Fruit fly (Drosophila melanogaster) whole organism, embryonic: ENCODE results near the gene CG7739.
A peak's percentile ranks its signal among the peaks of the same experiment; 100 is the strongest.

Experiments used
- Atf3 ChIP-seq: fragments of 200-800 bp; sonication (Bioruptor generic); optimal IDR thresholded peaks from 3 replicates; lab custom pipeline; 2016; ENCODE audit warnings: missing biosample characterization, missing genetic modification characterization
- CG10209 ChIP-seq: fragments of 200-800 bp; sonication (Bioruptor generic); optimal IDR thresholded peaks from 3 replicates; lab custom pipeline; 2017; ENCODE audit warnings: missing biosample characterization, mild to moderate bottlenecking, missing genetic modification characterization, missing genetic modification reagents
- CG10321 ChIP-seq: fragments of 200-800 bp; sonication (Bioruptor generic); IDR thresholded peaks from 2 replicates; pipeline ENCODE4 v1.3.6; 2022; ENCODE audit warnings: missing biosample characterization, missing genetic modification characterization
- CG11398 ChIP-seq: fragments of 200-800 bp; sonication (Bioruptor generic); optimal IDR thresholded peaks from 2 replicates; lab custom pipeline; 2016; ENCODE audit warnings: missing biosample characterization, missing genetic modification characterization
- CG11560 ChIP-seq: fragments of 200-800 bp; sonication (Bioruptor generic); IDR thresholded peaks from 3 replicates; pipeline ENCODE4 v1.3.6; 2022; ENCODE audit warnings: missing biosample characterization, missing genetic modification characterization
- CG12236 ChIP-seq: fragments of 200-800 bp; sonication (Bioruptor generic); optimal IDR thresholded peaks from 2 replicates; lab custom pipeline; 2016; ENCODE audit warnings: missing biosample characterization, missing genetic modification characterization
- CG1233 ChIP-seq: fragments of 200-800 bp; sonication (Bioruptor generic); optimal IDR thresholded peaks from 4 replicates; lab custom pipeline; 2018; ENCODE audit warnings: missing biosample characterization, mild to moderate bottlenecking, missing genetic modification characterization
- CG12769 ChIP-seq: fragments of 200-800 bp; sonication (Bioruptor generic); optimal IDR thresholded peaks from 2 replicates; lab custom pipeline; 2019; ENCODE audit warnings: missing biosample characterization, mild to moderate bottlenecking, missing genetic modification characterization, moderate library complexity
- CG14667 ChIP-seq: fragments of 200-800 bp; sonication (Bioruptor generic); IDR thresholded peaks from 2 replicates; pipeline ENCODE4 v1.3.6; 2022; ENCODE audit warnings: missing biosample characterization, missing genetic modification characterization
- CG1602 ChIP-seq: fragments of 200-800 bp; sonication (Bioruptor generic); optimal IDR thresholded peaks from 3 replicates; lab custom pipeline; 2016; ENCODE audit warnings: missing biosample characterization, missing genetic modification characterization
- CG17568 ChIP-seq: fragments of 200-800 bp; sonication (Bioruptor generic); optimal IDR thresholded peaks from 2 replicates; lab custom pipeline; 2018; ENCODE audit warnings: missing biosample characterization, mild to moderate bottlenecking, missing genetic modification characterization, moderate library complexity
- CG18476 ChIP-seq: fragments of 200-800 bp; sonication (Bioruptor generic); optimal IDR thresholded peaks from 2 replicates; lab custom pipeline; 2016; ENCODE audit warnings: missing biosample characterization, mild to moderate bottlenecking, missing genetic modification characterization
- CG2116 ChIP-seq: fragments of 200-800 bp; sonication (Bioruptor generic); optimal IDR thresholded peaks from 3 replicates; lab custom pipeline; 2018; ENCODE audit warnings: missing biosample characterization, mild to moderate bottlenecking, missing genetic modification characterization
- CG2678 ChIP-seq: fragments of 200-800 bp; sonication (Bioruptor generic); optimal IDR thresholded peaks from 3 replicates; lab custom pipeline; 2019; ENCODE audit warnings: missing biosample characterization, mild to moderate bottlenecking, missing genetic modification characterization, moderate library complexity
- CG33213 ChIP-seq: fragments of 200-800 bp; sonication (Bioruptor generic); optimal IDR thresholded peaks from 3 replicates; lab custom pipeline; 2016; ENCODE audit warnings: missing biosample characterization, missing genetic modification characterization
- CG34422 ChIP-seq: fragments of 200-800 bp; sonication (Bioruptor generic); IDR thresholded peaks from 3 replicates; pipeline ENCODE4 v1.3.6; 2022; ENCODE audit warnings: missing biosample characterization, missing genetic modification characterization
- CG42726 ChIP-seq: fragments of 200-800 bp; sonication (Bioruptor generic); IDR thresholded peaks from 2 replicates; pipeline ENCODE4 v1.3.6; 2022; ENCODE audit warnings: missing biosample characterization, missing genetic modification characterization; ENCODE audit not compliant: partially characterized antibody
- CG4707 ChIP-seq: fragments of 200-800 bp; sonication (Bioruptor generic); optimal IDR thresholded peaks from 2 replicates; lab custom pipeline; 2018; ENCODE audit warnings: missing biosample characterization, mild to moderate bottlenecking, missing genetic modification characterization, moderate library complexity
- CG6272 ChIP-seq: fragments of 200-800 bp; sonication (Bioruptor generic); IDR thresholded peaks from 2 replicates; pipeline ENCODE4 v1.3.6; 2022; ENCODE audit warnings: missing biosample characterization, missing genetic modification characterization
- CG6765 ChIP-seq: fragments of 200-800 bp; sonication (Bioruptor generic); optimal IDR thresholded peaks from 3 replicates; lab custom pipeline; 2017; ENCODE audit warnings: missing biosample characterization, mild to moderate bottlenecking, missing genetic modification characterization
- CG7963 ChIP-seq: fragments of 200-800 bp; sonication (Bioruptor generic); IDR thresholded peaks from 3 replicates; pipeline ENCODE4 v1.3.6; 2022; ENCODE audit warnings: missing biosample characterization, missing genetic modification characterization; ENCODE audit not compliant: partially characterized antibody
- CG8281 ChIP-seq: fragments of 200-800 bp; sonication (Bioruptor generic); optimal IDR thresholded peaks from 2 replicates; lab custom pipeline; 2018; ENCODE audit warnings: missing biosample characterization, mild to moderate bottlenecking, missing genetic modification characterization, moderate library complexity
- CoRest ChIP-seq: fragments of 200-800 bp; sonication (Bioruptor generic); optimal IDR thresholded peaks from 3 replicates; lab custom pipeline; 2018; ENCODE audit warnings: missing biosample characterization, mild to moderate bottlenecking, missing genetic modification characterization, moderate library complexity
- Dip3 ChIP-seq: fragments of 200-800 bp; sonication (Bioruptor generic); optimal IDR thresholded peaks from 3 replicates; lab custom pipeline; 2016; ENCODE audit warnings: missing biosample characterization, missing genetic modification characterization
- Gug ChIP-seq: fragments of 200-800 bp; sonication (Bioruptor generic); IDR thresholded peaks from 4 replicates; pipeline ENCODE4 v1.3.6; 2022; ENCODE audit warnings: missing biosample characterization, missing genetic modification characterization
- HLH3B ChIP-seq: fragments of 200-800 bp; sonication (Bioruptor generic); IDR thresholded peaks from 2 replicates; pipeline ENCODE4 v1.3.6; 2022; ENCODE audit warnings: missing biosample characterization, missing genetic modification characterization
- Meics ChIP-seq: fragments of 200-800 bp; sonication (Bioruptor generic); optimal IDR thresholded peaks from 2 replicates; lab custom pipeline; 2017; ENCODE audit warnings: missing biosample characterization, mild to moderate bottlenecking, missing genetic modification characterization
- Ravus ChIP-seq: fragments of 200-800 bp; sonication (Bioruptor generic); IDR thresholded peaks from 2 replicates; pipeline ENCODE4 v1.3.6; 2022; ENCODE audit warnings: missing biosample characterization, missing genetic modification characterization
- Sox102F ChIP-seq: fragments of 200-800 bp; sonication (Bioruptor generic); optimal IDR thresholded peaks from 2 replicates; lab custom pipeline; 2018; ENCODE audit warnings: missing biosample characterization, mild to moderate bottlenecking, missing genetic modification characterization, moderate library complexity
- ato ChIP-seq: fragments of 200-800 bp; sonication (Bioruptor generic); IDR thresholded peaks from 2 replicates; pipeline ENCODE4 v1.3.6; 2022; ENCODE audit warnings: missing biosample characterization, missing genetic modification characterization; ENCODE audit not compliant: partially characterized antibody
- chinmo ChIP-seq: fragments of 200-800 bp; sonication (Bioruptor generic); IDR thresholded peaks from 4 replicates; pipeline ENCODE4 v1.3.6; 2022; ENCODE audit warnings: missing biosample characterization, missing genetic modification characterization; ENCODE audit not compliant: partially characterized antibody
- cwo ChIP-seq: fragments of 200-800 bp; sonication (Bioruptor generic); optimal IDR thresholded peaks from 3 replicates; lab custom pipeline; 2017; ENCODE audit warnings: missing biosample characterization, missing genetic modification characterization, mild to moderate bottlenecking, moderate library complexity, missing genetic modification reagents
- dan ChIP-seq: fragments of 200-800 bp; sonication (Bioruptor generic); IDR thresholded peaks from 2 replicates; pipeline ENCODE4 v1.3.6; 2022; ENCODE audit warnings: missing biosample characterization, missing genetic modification characterization
- dmrt11E ChIP-seq: fragments of 200-800 bp; sonication (Bioruptor generic); optimal IDR thresholded peaks from 3 replicates; lab custom pipeline; 2018; ENCODE audit warnings: missing biosample characterization, mild to moderate bottlenecking, missing genetic modification characterization, moderate library complexity
- esg ChIP-seq: fragments of 200-800 bp; sonication (Bioruptor generic); conservative IDR thresholded peaks from 2 replicates; pipeline ENCODE4 v1.3.6; 2022; ENCODE audit warnings: missing biosample characterization, missing genetic modification characterization
- fd102C ChIP-seq: fragments of 200-800 bp; sonication (Bioruptor generic); optimal IDR thresholded peaks from 2 replicates; lab custom pipeline; 2018; ENCODE audit warnings: missing biosample characterization, mild to moderate bottlenecking, missing genetic modification characterization, moderate library complexity
- fd64A ChIP-seq: fragments of 200-800 bp; sonication (Bioruptor generic); optimal IDR thresholded peaks from 3 replicates; lab custom pipeline; 2018; ENCODE audit warnings: missing biosample characterization, mild to moderate bottlenecking, missing genetic modification characterization
- hkb ChIP-seq, 2 experiments: fragments of 200-800 bp in 1 of 2; fragments of >200 bp in 1 of 2; sonication (Bioruptor generic) in 1 of 2; IDR thresholded peaks in 1 of 2; optimal IDR thresholded peaks in 1 of 2; 2 replicates each; pipeline versions ENCODE4 v1.3.6 to Lab custom; 2017 to 2022; ENCODE audit warnings: missing biosample characterization in 1 of 2, missing genetic modification characterization in 1 of 2
- jigr1 ChIP-seq: fragments of 200-800 bp; sonication (Bioruptor generic); IDR thresholded peaks from 3 replicates; pipeline ENCODE4 v1.3.6; 2022; ENCODE audit warnings: missing biosample characterization, missing genetic modification characterization
- klu ChIP-seq: fragments of 200-800 bp; sonication (Bioruptor generic); IDR thresholded peaks from 2 replicates; pipeline ENCODE4 v1.3.6; 2022; ENCODE audit warnings: missing biosample characterization, missing genetic modification characterization
- lola ChIP-seq, 3 experiments: fragments of >200 bp in 2 of 3; fragments of 200-800 bp in 1 of 3; sonication (Bioruptor generic) in 1 of 3; optimal IDR thresholded peaks; 2 replicates each; lab custom pipeline; 2017 to 2019; ENCODE audit warnings: missing biosample characterization in 3 of 3, missing genetic modification characterization in 3 of 3, mild to moderate bottlenecking in 1 of 3, moderate library complexity in 1 of 3
- luna ChIP-seq: fragments of 200-800 bp; sonication (Bioruptor generic); optimal IDR thresholded peaks from 2 replicates; lab custom pipeline; 2016; ENCODE audit warnings: missing biosample characterization, missing genetic modification characterization
- nau ChIP-seq: fragments of 200-800 bp; sonication (Bioruptor generic); optimal IDR thresholded peaks from 3 replicates; lab custom pipeline; 2017; ENCODE audit warnings: missing biosample characterization, mild to moderate bottlenecking, missing genetic modification characterization, missing genetic modification reagents
- org-1 ChIP-seq: fragments of 200-800 bp; sonication (Bioruptor generic); optimal IDR thresholded peaks from 2 replicates; lab custom pipeline; 2017; ENCODE audit warnings: missing biosample characterization, missing genetic modification characterization
- pros ChIP-seq: fragments of 200-800 bp; sonication (Bioruptor generic); optimal IDR thresholded peaks from 3 replicates; lab custom pipeline; 2019; ENCODE audit warnings: missing biosample characterization, mild to moderate bottlenecking, missing genetic modification characterization, moderate library complexity
- seq ChIP-seq: fragments of 200-800 bp; sonication (Bioruptor generic); IDR thresholded peaks from 2 replicates; pipeline ENCODE4 v1.3.6; 2022; ENCODE audit warnings: missing biosample characterization, missing genetic modification characterization
- sima ChIP-seq: fragments of 200-800 bp; sonication (Bioruptor generic); optimal IDR thresholded peaks from 2 replicates; lab custom pipeline; 2016; ENCODE audit warnings: missing biosample characterization, missing genetic modification characterization
- slou ChIP-seq: fragments of 200-800 bp; sonication (Bioruptor generic); optimal IDR thresholded peaks from 3 replicates; lab custom pipeline; 2016; ENCODE audit warnings: missing biosample characterization, missing genetic modification characterization

Gene CG7739

dm6 chr3L:15597037-15597785 lies 34.3 kb upstream of the CG7739 start (continued):
- no peak for TF ChIP-seq CG6765 (GFP tag; lab: Kevin White, UChicago)
- TF ChIP-seq CG2678, result peak; percentile 53
- TF ChIP-seq chinmo, result 0 out of 4 replicates have a peak, but pooled peaks have one; percentile 66
- no peak for TF ChIP-seq Atf3 (GFP tag; lab: Kevin White, UChicago)
- TF ChIP-seq seq (GFP tag; lab: Robert Waterston, UW), result peak; percentile 71; the same call in 1 of the 2 replicates
- TF ChIP-seq CG12236 (GFP tag; lab: Kevin White, UChicago), result no peak
- TF ChIP-seq CG2116 (GFP tag; lab: Kevin White, UChicago), result no peak
- no peak for TF ChIP-seq Dip3
- TF ChIP-seq ato (GFP tag; lab: Robert Waterston, UW), result no peak
- TF ChIP-seq CG4707 (GFP tag; lab: Kevin White, UChicago), result peak; percentile 25
- no peak for TF ChIP-seq org-1 (GFP tag; lab: Kevin White, UChicago)
- TF ChIP-seq CG1233 (GFP tag; lab: Kevin White, UChicago), result peak; percentile 3
- peak; percentile 24 for TF ChIP-seq Sox102F (GFP tag; lab: Kevin White, UChicago)
- TF ChIP-seq sima (GFP tag; lab: Kevin White, UChicago), result no peak
- no peak for TF ChIP-seq fd102C (GFP tag; lab: Kevin White, UChicago)
- TF ChIP-seq Ravus (GFP tag; lab: Robert Waterston, UW), result no peak
- TF ChIP-seq CG11560, result no peak
- TF ChIP-seq CG7963 (GFP tag; lab: Robert Waterston, UW), result no peak
- TF ChIP-seq pros, result no peak
- TF ChIP-seq CG14667 (GFP tag; lab: Robert Waterston, UW), result no peak
- no peak for TF ChIP-seq CG8281 (tag; lab: Kevin White, UChicago)
- TF ChIP-seq CG6272 (GFP tag; lab: Robert Waterston, UW), result no peak
- TF ChIP-seq CG34422, result no peak
- no peak for TF ChIP-seq CoRest (tag; lab: Kevin White, UChicago)
- TF ChIP-seq CG11398 (GFP tag; lab: Kevin White, UChicago), result no peak
- peak; percentile 5 for TF ChIP-seq Meics (GFP tag; lab: Kevin White, UChicago)
- TF ChIP-seq dan (GFP tag; lab: Robert Waterston, UW), result no peak
- no peak for TF ChIP-seq lola (GFP tag; optimal IDR thresholded peaks at IDR 0.05; lab: Kevin White, UChicago)
- no peak for TF ChIP-seq jigr1 (GFP tag; lab: Robert Waterston, UW)
- peak; percentile 12 for TF ChIP-seq CG17568
- no peak for TF ChIP-seq luna
- peak; percentile 37 for TF ChIP-seq fd64A
- TF ChIP-seq hkb (optimal IDR thresholded peaks at IDR 0.05; lab: Kevin White, UChicago), result no peak
- TF ChIP-seq hkb (GFP tag; IDR thresholded peaks at IDR 0.05; lab: Robert Waterston, UW), result peak; percentile 59
- peak; percentile 26 for TF ChIP-seq CG10209 (GFP tag; lab: Kevin White, UChicago)
- TF ChIP-seq slou, result no peak
- TF ChIP-seq CG33213, result no peak
- TF ChIP-seq cwo, result no peak
- peak; percentile 35; the same call in 1 of the 2 replicates for TF ChIP-seq HLH3B (GFP tag; lab: Robert Waterston, UW)
- TF ChIP-seq nau (GFP tag; lab: Kevin White, UChicago), result peak; percentile 39
- no peak for TF ChIP-seq klu (GFP tag; lab: Robert Waterston, UW)
- TF ChIP-seq Gug (GFP tag; lab: Robert Waterston, UW), result no peak
- TF ChIP-seq esg (GFP tag; lab: Robert Waterston, UW), result no peak
- TF ChIP-seq CG18476 (GFP tag; lab: Kevin White, UChicago), result no peak
- TF ChIP-seq CG12769, result peak; percentile 29
- TF ChIP-seq CG42726, result no peak
- 0 out of 2 replicates have a peak, but pooled peaks have one; percentile 6 for TF ChIP-seq CG10321 (GFP tag; lab: Robert Waterston, UW)
- no peak for TF ChIP-seq CG1602 (GFP tag; lab: Kevin White, UChicago)
- no peak for TF ChIP-seq dmrt11E (tag; lab: Kevin White, UChicago)
